Worm (Caenorhabditis elegans) whole organism, L4/young adult: Measurements from ENCODE around the gene K01B6.3.

ENCODE experiments used
- W03F9.2 ChIP-seq: fragments of 150-350 bp; optimal IDR thresholded peaks from 2 replicates; lab custom pipeline; 2014; ENCODE audit warnings: missing biosample characterization, missing genetic modification characterization
- dao-5 ChIP-seq: sonication (generic microtip); optimal IDR thresholded peaks from 2 replicates; lab custom pipeline; 2016; ENCODE audit warnings: missing genotype, missing genetic modification characterization, moderate library complexity, missing compliant biosample characterization
- him-1 ChIP-seq: sonication (generic microtip); optimal IDR thresholded peaks from 2 replicates; lab custom pipeline; 2016; ENCODE audit warnings: missing genotype, missing genetic modification reagents, missing genetic modification characterization, missing compliant biosample characterization

DNA sequence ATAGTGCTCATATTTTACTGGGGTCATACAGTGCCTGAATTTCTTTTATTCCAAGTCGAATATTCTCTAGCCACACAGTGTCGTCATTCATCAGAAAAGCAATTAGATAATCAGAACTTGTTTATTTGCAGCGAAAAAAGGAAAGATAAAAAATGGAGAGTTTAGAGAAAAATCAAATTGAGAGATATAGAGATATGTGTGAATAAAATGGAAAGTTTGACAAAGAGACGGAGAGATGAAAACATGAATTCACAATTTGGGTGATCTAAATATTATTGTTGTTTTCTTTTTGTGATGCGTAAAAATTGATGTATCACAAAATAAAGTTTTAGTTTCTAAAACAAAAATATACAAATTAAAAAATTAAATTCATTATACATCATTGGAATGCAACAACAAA is 651 bp downstream of the K01B6.3 start:
- no peak for TF ChIP-seq W03F9.2
- TF ChIP-seq dao-5 = no peak
- no peak for TF ChIP-seq him-1
